Fruit fly (Drosophila melanogaster) whole organism, prepupa: ENCODE data around the gene CG4455.

Experiments
- Blimp-1 ChIP-seq: fragments of 200-800 bp; sonication (Bioruptor generic); optimal IDR thresholded peaks from 3 replicates; lab custom pipeline; 2017; ENCODE audit warnings: missing biosample characterization, missing genetic modification characterization, mild to moderate bottlenecking, moderate library complexity, missing genetic modification reagents
- CG10631 ChIP-seq: fragments of 200-800 bp; sonication (Bioruptor generic); optimal IDR thresholded peaks from 2 replicates; lab custom pipeline; 2016; ENCODE audit warnings: missing biosample characterization, missing genetic modification characterization
- CG10669 ChIP-seq: fragments of 200-800 bp; sonication (Bioruptor generic); optimal IDR thresholded peaks from 3 replicates; lab custom pipeline; 2018; ENCODE audit warnings: missing biosample characterization, mild to moderate bottlenecking, missing genetic modification characterization, moderate library complexity
- CG11294 ChIP-seq: fragments of 200-800 bp; sonication (Bioruptor generic); IDR thresholded peaks from 2 replicates; pipeline ENCODE4 v1.3.6; 2022; ENCODE audit warnings: missing biosample characterization, missing genetic modification characterization
- CG11902 ChIP-seq: fragments of 200-800 bp; sonication (Bioruptor generic); optimal IDR thresholded peaks from 3 replicates; lab custom pipeline; 2016; ENCODE audit warnings: missing biosample characterization, missing genetic modification characterization
- CG15336 ChIP-seq: fragments of 200-800 bp; sonication (Bioruptor generic); IDR thresholded peaks from 2 replicates; pipeline ENCODE4 v1.3.6; 2022; ENCODE audit warnings: missing biosample characterization, missing genetic modification characterization
- CG1621 ChIP-seq: fragments of 200-800 bp; sonication (Bioruptor generic); optimal IDR thresholded peaks from 3 replicates; lab custom pipeline; 2018; ENCODE audit warnings: missing biosample characterization, mild to moderate bottlenecking, missing genetic modification characterization
- CG31627 ChIP-seq: fragments of 200-800 bp; sonication (Bioruptor generic); optimal IDR thresholded peaks from 3 replicates; lab custom pipeline; 2016; ENCODE audit warnings: missing biosample characterization, missing genetic modification characterization
- CG34406 ChIP-seq: fragments of 200-800 bp; sonication (Bioruptor generic); optimal IDR thresholded peaks from 3 replicates; lab custom pipeline; 2016; ENCODE audit warnings: missing biosample characterization, missing genetic modification characterization
- CG4318 ChIP-seq: fragments of 200-800 bp; sonication (Bioruptor generic); optimal IDR thresholded peaks from 3 replicates; lab custom pipeline; 2017; ENCODE audit warnings: missing biosample characterization, mild to moderate bottlenecking, missing genetic modification characterization
- CG6792 ChIP-seq: fragments of 200-800 bp; sonication (Bioruptor generic); optimal IDR thresholded peaks from 3 replicates; lab custom pipeline; 2016; ENCODE audit warnings: missing biosample characterization, missing genetic modification characterization
- CG6808 ChIP-seq: fragments of 200-800 bp; sonication (Bioruptor generic); optimal IDR thresholded peaks from 3 replicates; lab custom pipeline; 2017; ENCODE audit warnings: missing biosample characterization, missing genetic modification characterization, mild to moderate bottlenecking, moderate library complexity, missing genetic modification reagents
- CG6854 ChIP-seq: fragments of 200-800 bp; sonication (Bioruptor generic); optimal IDR thresholded peaks from 2 replicates; lab custom pipeline; 2017; ENCODE audit warnings: missing biosample characterization, mild to moderate bottlenecking, missing genetic modification characterization
- Eip78C ChIP-seq: fragments of 200-800 bp; sonication (Bioruptor generic); peaks from one replicate; lab custom pipeline; 2016; ENCODE audit warnings: missing biosample characterization, missing genetic modification characterization
- Eip93F ChIP-seq: fragments of 200-800 bp; sonication (Bioruptor generic); optimal IDR thresholded peaks from 2 replicates; lab custom pipeline; 2016; ENCODE audit warnings: missing biosample characterization, mild to moderate bottlenecking, missing genetic modification characterization
- Ets96B ChIP-seq: fragments of 200-800 bp; optimal IDR thresholded peaks from 2 replicates; lab custom pipeline; 2019; ENCODE audit warnings: missing biosample characterization, mild to moderate bottlenecking, missing genetic modification characterization, moderate library complexity
- Gug ChIP-seq: fragments of 200-800 bp; sonication (Bioruptor generic); IDR thresholded peaks from 2 replicates; pipeline ENCODE4 v1.3.6; 2022; ENCODE audit warnings: missing biosample characterization, missing genetic modification characterization
- Hr38 ChIP-seq: sonication (Bioruptor generic); optimal IDR thresholded peaks from 2 replicates; lab custom pipeline; 2016; ENCODE audit warnings: missing biosample characterization, missing genetic modification characterization
- Lpt ChIP-seq: fragments of 200-800 bp; sonication (Bioruptor generic); optimal IDR thresholded peaks from 3 replicates; lab custom pipeline; 2016; ENCODE audit warnings: missing biosample characterization, missing genetic modification characterization
- OdsH ChIP-seq: fragments of 200-800 bp; sonication (Bioruptor generic); optimal IDR thresholded peaks from 3 replicates; lab custom pipeline; 2016; ENCODE audit warnings: missing biosample characterization, missing genetic modification characterization
- Smox ChIP-seq: fragments of 200-800 bp; sonication (Bioruptor generic); optimal IDR thresholded peaks from 3 replicates; lab custom pipeline; 2016; ENCODE audit warnings: missing biosample characterization, missing genetic modification characterization
- Sox102F ChIP-seq: fragments of 200-800 bp; sonication (Bioruptor generic); optimal IDR thresholded peaks from 2 replicates; lab custom pipeline; 2016; ENCODE audit warnings: missing biosample characterization, mild to moderate bottlenecking, missing genetic modification characterization
- achi ChIP-seq: fragments of 200-800 bp; sonication (Bioruptor generic); optimal IDR thresholded peaks from 3 replicates; lab custom pipeline; 2016; ENCODE audit warnings: missing biosample characterization, missing genetic modification characterization
- acj6 ChIP-seq: fragments of 200-800 bp; sonication (Bioruptor generic); optimal IDR thresholded peaks from 3 replicates; lab custom pipeline; 2016; ENCODE audit warnings: missing biosample characterization, missing genetic modification characterization
- cyc ChIP-seq: fragments of 200-800 bp; sonication (Bioruptor generic); optimal IDR thresholded peaks from 3 replicates; lab custom pipeline; 2016; ENCODE audit warnings: missing biosample characterization, missing genetic modification characterization
- dac ChIP-seq: fragments of 200-800 bp; sonication (Bioruptor generic); optimal IDR thresholded peaks from 2 replicates; lab custom pipeline; 2017; ENCODE audit warnings: missing biosample characterization, mild to moderate bottlenecking, missing genetic modification characterization
- dsx ChIP-seq: fragments of 200-800 bp; optimal IDR thresholded peaks from 3 replicates; lab custom pipeline; 2019; ENCODE audit warnings: missing biosample characterization, mild to moderate bottlenecking, missing genetic modification characterization, moderate library complexity; ENCODE audit not compliant: poor library complexity, severe bottlenecking
- esn ChIP-seq: fragments of 200-800 bp; sonication (Bioruptor generic); optimal IDR thresholded peaks from 2 replicates; lab custom pipeline; 2016; ENCODE audit warnings: missing biosample characterization, mild to moderate bottlenecking, missing genetic modification characterization, moderate library complexity
- fd59A ChIP-seq: fragments of 200-800 bp; sonication (Bioruptor generic); optimal IDR thresholded peaks from 2 replicates; lab custom pipeline; 2017; ENCODE audit warnings: missing biosample characterization, mild to moderate bottlenecking, missing genetic modification characterization, missing genetic modification reagents
- fkh ChIP-seq: fragments of 200-800 bp; sonication (Bioruptor generic); optimal IDR thresholded peaks from 3 replicates; lab custom pipeline; 2017; ENCODE audit warnings: missing biosample characterization, mild to moderate bottlenecking, missing genetic modification characterization, moderate library complexity
- lz ChIP-seq: fragments of 200-800 bp; sonication (Bioruptor generic); optimal IDR thresholded peaks from 3 replicates; lab custom pipeline; 2016; ENCODE audit warnings: missing biosample characterization, missing genetic modification characterization
- ss ChIP-seq, 2 experiments: fragments of 200-800 bp; sonication (Bioruptor generic); optimal IDR thresholded peaks; 2 replicates in 1 of 2; 3 replicates in 1 of 2; lab custom pipeline; 2017 to 2018; ENCODE audit warnings: mild to moderate bottlenecking in 2 of 2, missing biosample characterization in 2 of 2, missing genetic modification characterization in 2 of 2, moderate library complexity in 1 of 2
- svp ChIP-seq: fragments of 200-800 bp; sonication (Bioruptor generic); peaks from one replicate; lab custom pipeline; 2016; ENCODE audit warnings: missing biosample characterization, missing genetic modification characterization
- topi ChIP-seq: fragments of 200-800 bp; sonication (Bioruptor generic); optimal IDR thresholded peaks from 3 replicates; lab custom pipeline; 2016; ENCODE audit warnings: missing biosample characterization, missing genetic modification characterization
- vri ChIP-seq: fragments of 200-800 bp; sonication (Bioruptor generic); optimal IDR thresholded peaks from 3 replicates; lab custom pipeline; 2016; ENCODE audit warnings: missing biosample characterization, mild to moderate bottlenecking, missing genetic modification characterization

The CG4455 gene

DNA sequence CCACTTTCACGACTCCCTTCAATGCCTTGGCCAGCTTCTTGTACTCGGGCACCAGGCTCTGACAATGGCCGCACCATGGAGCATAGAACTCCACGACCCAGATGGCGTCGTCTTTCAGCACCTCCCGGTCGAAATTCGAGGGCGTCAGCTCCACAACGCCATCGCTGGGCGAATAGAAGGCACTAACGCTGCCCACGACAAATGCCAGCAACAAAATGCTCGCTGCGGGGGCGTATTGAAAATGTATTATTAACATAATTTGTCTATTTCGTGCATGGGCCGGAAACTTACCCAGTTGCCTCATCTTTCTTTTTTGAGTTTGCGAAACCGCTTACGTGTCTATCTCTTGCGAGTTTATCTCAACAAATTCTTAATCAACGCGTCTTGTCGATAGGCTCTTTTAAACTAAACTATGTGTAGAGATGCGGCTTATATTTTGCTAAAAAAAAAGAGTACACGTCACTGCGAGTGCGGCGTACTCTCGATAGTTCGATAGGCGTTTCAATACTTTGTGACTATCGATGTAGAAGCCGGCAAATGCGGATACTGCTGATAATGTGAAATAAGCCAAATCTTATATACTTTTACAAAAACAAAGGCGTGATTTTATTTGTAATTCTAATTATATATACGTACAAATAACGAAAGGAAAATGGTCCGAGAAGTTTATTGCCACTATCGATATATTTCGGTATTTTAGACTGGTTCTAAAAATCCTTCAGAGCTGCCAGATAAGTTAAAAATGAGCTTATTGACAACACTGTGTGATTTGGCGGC is 3.7 kb downstream of the CG4455 start, which contains the start of gene CaBP1:
CaBP1 (minus strand) TSS at position 487 of the 777 bp plus-strand sequence.
- peak; percentile 3 for TF ChIP-seq CG1621 (tag; lab: Kevin White, UChicago)
- TF ChIP-seq Sox102F (GFP tag; lab: Kevin White, UChicago), result no peak
- peak; percentile 38 for TF ChIP-seq CG6854
- peak; percentile 16 for TF ChIP-seq vri
- TF ChIP-seq Blimp-1 (GFP tag; lab: Kevin White, UChicago), result no peak
- peak; percentile 19 for TF ChIP-seq Eip78C
- TF ChIP-seq topi, result peak; percentile 2
- no peak for TF ChIP-seq Hr38 (GFP tag; lab: Kevin White, UChicago)
- TF ChIP-seq lz (GFP tag; lab: Kevin White, UChicago), result peak; percentile 21

DNA sequence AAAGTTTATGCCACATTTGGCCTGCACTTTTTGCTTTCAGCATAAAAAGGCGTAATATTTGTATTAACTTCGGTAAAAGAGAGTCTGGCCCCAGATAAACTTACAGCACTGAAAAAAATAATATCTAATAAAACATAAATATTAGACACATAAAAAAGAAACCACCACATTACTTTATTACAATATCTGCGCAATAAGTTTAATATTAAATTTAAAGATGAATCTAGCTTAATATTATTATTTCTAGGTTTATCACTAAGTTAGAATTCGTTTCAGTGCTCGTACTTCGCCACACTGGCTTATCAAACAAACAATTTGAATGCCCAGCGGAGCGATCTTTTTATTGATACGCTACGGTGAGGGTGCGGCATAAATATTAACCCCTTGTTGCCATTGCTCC is 5.1 kb downstream of the CG4455 start:
- TF ChIP-seq CG10631 (peak; percentile 15), OdsH (GFP tag; lab: Kevin White, UChicago) (peak; percentile 39), svp (GFP tag; lab: Kevin White, UChicago) (peak; percentile 52), Eip78C (peak; percentile 41), topi (peak; percentile 33), vri (no peak), CG10669 (GFP tag; lab: Kevin White, UChicago) (peak; percentile 4), Smox (peak; percentile 44), CG1621 (tag; lab: Kevin White, UChicago) (no peak), CG11294 (GFP tag; lab: Robert Waterston, UW) (no peak), dac (GFP tag; lab: Kevin White, UChicago) (no peak), lz (GFP tag; lab: Kevin White, UChicago) (peak; percentile 8), achi (GFP tag; lab: Kevin White, UChicago) (peak; percentile 11), Lpt (GFP tag; lab: Kevin White, UChicago) (no peak), CG6792 (GFP tag; lab: Kevin White, UChicago) (peak; percentile 4), Sox102F (GFP tag; lab: Kevin White, UChicago) (peak; percentile 38), dsx (GFP tag; lab: Kevin White, UChicago) (no peak), cyc (GFP tag; lab: Kevin White, UChicago) (peak; percentile 8), esn (GFP tag; lab: Kevin White, UChicago) (peak; percentile 54), acj6 (GFP tag; lab: Kevin White, UChicago) (peak; percentile 10)
- TF ChIP-seq, all 60 proteins: peak for 14

DNA sequence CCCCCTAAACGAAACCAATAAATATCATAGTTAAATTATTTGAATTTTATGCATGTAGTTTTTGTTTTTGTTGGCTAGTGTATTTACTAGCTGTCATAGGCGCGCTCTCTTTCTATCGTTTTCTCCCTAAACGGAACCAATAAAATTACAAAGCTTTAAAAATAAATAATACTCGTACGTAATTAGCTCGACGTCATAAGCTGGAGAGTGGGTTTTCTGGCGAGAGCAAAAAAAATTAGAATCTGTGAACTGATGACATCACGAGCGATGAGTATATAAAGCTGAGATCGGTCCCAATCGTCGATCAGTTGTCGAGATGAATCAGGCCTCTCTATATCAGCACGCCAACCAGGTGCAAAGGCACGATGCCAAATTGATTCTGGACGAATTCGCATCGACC is 12.9 kb downstream of the CG4455 start, which contains the start of gene jhamt:
jhamt (plus strand) TSS at position 301 of the 400 bp plus-strand sequence.
- no peak for TF ChIP-seq Eip78C
- no peak for TF ChIP-seq Ets96B (tag; lab: Kevin White, UChicago)
- TF ChIP-seq Eip93F (GFP tag; lab: Kevin White, UChicago), result no peak
- TF ChIP-seq Gug (GFP tag; lab: Robert Waterston, UW), result no peak
- no peak for TF ChIP-seq CG6808 (GFP tag; lab: Kevin White, UChicago)
- TF ChIP-seq vri, result no peak
- TF ChIP-seq CG11902, result no peak
- TF ChIP-seq ss (GFP tag; optimal IDR thresholded peaks at IDR 0.05; lab: Kevin White, UChicago), result no peak
- TF ChIP-seq topi, result no peak
- TF ChIP-seq CG34406, result no peak
- no peak for TF ChIP-seq CG15336 (GFP tag; lab: Robert Waterston, UW)
- TF ChIP-seq CG11294 (GFP tag; lab: Robert Waterston, UW), result no peak
- TF ChIP-seq CG6854, result no peak
- no peak for TF ChIP-seq fkh (GFP tag; lab: Kevin White, UChicago)
- TF ChIP-seq CG4318 (GFP tag; lab: Kevin White, UChicago), result no peak
- no peak for TF ChIP-seq fd59A (GFP tag; lab: Kevin White, UChicago)
- TF ChIP-seq CG31627 (GFP tag; lab: Kevin White, UChicago), result no peak
